Fruit fly (Drosophila melanogaster): ENCODE results near the gene CG31550.

Gene CG31550

dm6 chr3R:5497600-5497999 lies 12.3 kb downstream of the CG31550 start (continued):
- no peak for TF ChIP-seq CG12155 (GFP tag; optimal IDR thresholded peaks at IDR 0.05)
- TF ChIP-seq mirr (GFP tag; optimal IDR thresholded peaks at IDR 0.05) = peak; percentile 52
- no peak for TF ChIP-seq pan (optimal IDR thresholded peaks at IDR 0.05)
- peak in 1 of 2 experiments; percentile 10 for TF ChIP-seq pan (GFP tag; optimal IDR thresholded peaks at IDR 0.05 in 1 of 2, IDR thresholded peaks at IDR 0.05 in 1 of 2)
- TF ChIP-seq CG34376 (GFP tag; optimal IDR thresholded peaks at IDR 0.05) = peak; percentile 36
- no peak for TF ChIP-seq corto (GFP tag; optimal IDR thresholded peaks at IDR 0.05)
- TF ChIP-seq sug (tag; optimal IDR thresholded peaks at IDR 0.05) = peak; percentile 85
- TF ChIP-seq BEAF-32 (GFP tag; optimal IDR thresholded peaks at IDR 0.05) = no peak
- peak; percentile 56 for TF ChIP-seq ftz-f1 (GFP tag; optimal IDR thresholded peaks at IDR 0.05)
- no peak for TF ChIP-seq Antp (GFP tag; optimal IDR thresholded peaks at IDR 0.05)
- TF ChIP-seq Six4 (GFP tag; optimal IDR thresholded peaks at IDR 0.05) = no peak
- TF ChIP-seq lab (GFP tag; optimal IDR thresholded peaks at IDR 0.05) = peak; percentile 43
- TF ChIP-seq Dp (GFP tag; optimal IDR thresholded peaks at IDR 0.05) = no peak
- TF ChIP-seq trh (GFP tag; optimal IDR thresholded peaks at IDR 0.05) = no peak
- no peak for TF ChIP-seq CG7271 (tag; optimal IDR thresholded peaks at IDR 0.05)
- TF ChIP-seq Hey (tag; optimal IDR thresholded peaks at IDR 0.05) = peak; percentile 64
- TF ChIP-seq B-H2 (GFP tag; optimal IDR thresholded peaks at IDR 0.05) = no peak
- 0 out of 4 replicates have a peak, but pooled peaks have one; percentile 11 for TF ChIP-seq chinmo (GFP tag; IDR thresholded peaks at IDR 0.05; ENCODE audit: partially characterized antibody)
- TF ChIP-seq Hr78 (GFP tag; optimal IDR thresholded peaks at IDR 0.05) = peak in 1 of 2 experiments; percentile 8
- 0 out of 3 replicates have a peak, but pooled peaks have one; percentile 5 for TF ChIP-seq Dbx (GFP tag; IDR thresholded peaks at IDR 0.05)
- no peak for TF ChIP-seq Eip74EF (GFP tag; optimal IDR thresholded peaks at IDR 0.05)
- TF ChIP-seq Vsx1 (GFP tag; optimal IDR thresholded peaks at IDR 0.05) = no peak
- no peak for TF ChIP-seq Abd-B (GFP tag; optimal IDR thresholded peaks at IDR 0.05)
- peak; percentile 83 for TF ChIP-seq exex (tag; optimal IDR thresholded peaks at IDR 0.05)
- TF ChIP-seq nerfin-2 (GFP tag; IDR thresholded peaks at IDR 0.05; ENCODE audit: partially characterized antibody) = no peak
- no peak for TF ChIP-seq Hmx (GFP tag; optimal IDR thresholded peaks at IDR 0.05)
- TF ChIP-seq CG10462 (GFP tag; optimal IDR thresholded peaks at IDR 0.05) = no peak
- TF ChIP-seq hkb (optimal IDR thresholded peaks at IDR 0.05) = no peak
- TF ChIP-seq hkb (GFP tag; IDR thresholded peaks at IDR 0.05) = no peak

dm6 chr3R:5502646-5503045 lies 17.3 kb downstream of the CG31550 start, which contains the start of gene NKCC:
Gene NKCC, minus strand, starts transcription at chr3R:5502702.
- TF ChIP-seq vnd (GFP tag; IDR thresholded peaks at IDR 0.05; ENCODE audit: partially characterized antibody) (0 out of 3 replicates have a peak, but pooled peaks have one; percentile 15), CG3065 (GFP tag; optimal IDR thresholded peaks at IDR 0.05) (no peak), zfh1 (GFP tag; IDR thresholded peaks at IDR 0.05) (0 out of 3 replicates have a peak, but pooled peaks have one; percentile 12), sens-2 (GFP tag; IDR thresholded peaks at IDR 0.05) (0 out of 2 replicates have a peak, but pooled peaks have one; percentile 4), Deaf1 (tag; optimal IDR thresholded peaks at IDR 0.05) (peak; percentile 80), Myb (GFP tag; optimal IDR thresholded peaks at IDR 0.05) (peak; percentile 1), odd (GFP tag; optimal IDR thresholded peaks at IDR 0.05) (no peak), Dref (GFP tag; IDR thresholded peaks at IDR 0.05) (no peak), lab (GFP tag; optimal IDR thresholded peaks at IDR 0.05) (no peak), CG8290 (GFP tag; optimal IDR thresholded peaks at IDR 0.05) (no peak), CG8290 (tag; optimal IDR thresholded peaks at IDR 0.05) (peak in 1 of 2 experiments; percentile 3), CG14014 (GFP tag; IDR thresholded peaks at IDR 0.05) (0 out of 2 replicates have a peak, but pooled peaks have one; percentile 12), sug (tag; optimal IDR thresholded peaks at IDR 0.05) (peak; percentile 22), CG34376 (GFP tag; optimal IDR thresholded peaks at IDR 0.05) (peak; percentile 15), Six4 (GFP tag; optimal IDR thresholded peaks at IDR 0.05) (no peak), Max (GFP tag; optimal IDR thresholded peaks at IDR 0.05) (no peak), Sry-δ (GFP tag; optimal IDR thresholded peaks at IDR 0.05) (no peak), CG10267 (tag; optimal IDR thresholded peaks at IDR 0.05) (no peak), D19B (GFP tag; optimal IDR thresholded peaks at IDR 0.05) (peak; percentile 27), CG12769 (tag; optimal IDR thresholded peaks at IDR 0.05) (peak; percentile 30), MBD-R2 (GFP tag; IDR thresholded peaks at IDR 0.05) (0 out of 2 replicates have a peak, but pooled peaks have one; percentile 18), Adf1 (GFP tag; IDR thresholded peaks at IDR 0.05) (peak; percentile 57), CG5180 (GFP tag; optimal IDR thresholded peaks at IDR 0.05) (peak; percentile 86), chinmo (GFP tag; IDR thresholded peaks at IDR 0.05; ENCODE audit: partially characterized antibody) (0 out of 4 replicates have a peak, but pooled peaks have one; percentile 34), exex (tag; optimal IDR thresholded peaks at IDR 0.05) (peak; percentile 4), CG13894 (tag; optimal IDR thresholded peaks at IDR 0.05) (peak; percentile 13)

Measured in whole organism, embryonic.